Worm (Caenorhabditis elegans): Measurements from ENCODE around the gene xtr-1.

DNA sequence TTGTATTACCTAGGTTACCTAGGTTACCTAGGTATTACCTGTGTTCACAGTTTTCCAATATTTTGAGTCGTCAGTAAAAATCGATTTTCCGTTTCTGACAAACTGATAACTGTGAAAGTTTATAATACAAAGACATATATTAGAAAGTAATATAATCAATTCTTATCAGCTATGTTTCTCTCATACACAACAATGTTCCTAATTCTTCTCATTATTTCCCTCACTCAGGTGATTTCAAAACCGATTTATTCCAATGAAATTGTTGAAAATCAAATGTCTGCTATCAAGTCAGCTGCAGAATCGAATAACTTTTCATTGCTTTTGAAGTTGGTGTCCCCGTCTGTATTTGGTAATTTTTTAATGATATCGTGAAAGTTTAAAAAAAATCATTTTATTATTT lies 48.5 kb upstream of the xtr-1 start, which contains the start of gene C34E11.4:
- TF ChIP-seq hlh-6 (tag; optimal IDR thresholded peaks at IDR 0.05): no peak
- TF ChIP-seq elt-2 (tag; optimal IDR thresholded peaks at IDR 0.05): no peak
- TF ChIP-seq ama-1 (optimal IDR thresholded peaks at IDR 0.05): no peak
- TF ChIP-seq pros-1 (tag; optimal IDR thresholded peaks at IDR 0.05): no peak
